In genomic region chr3R:22547585-22548022, dm6 we compare ENCODE assay signal across 1 fruit fly cellular context.
TF ChIP-seq lines count a peak whose summit lies in the region.

AdipoR (minus strand) TSS chr3R:22547846.

TF ChIP-seq in whole organism, embryonic, 481 proteins besides CTCF, POLR2A, EP300 and RAD21 (continued from another document):
- TF ChIP-seq CG8924 (tag; optimal IDR thresholded peaks at IDR 0.05; lab: Kevin White, UChicago): peak; percentile 42
- TF ChIP-seq exex (tag; optimal IDR thresholded peaks at IDR 0.05; lab: Kevin White, UChicago): peak; percentile 24
- no peak for TF ChIP-seq D19B (GFP tag; optimal IDR thresholded peaks at IDR 0.05; lab: Kevin White, UChicago)
- TF ChIP-seq aop (GFP tag; IDR thresholded peaks at IDR 0.05; lab: Robert Waterston, UW): peak; percentile 9; the same call in 1 of the 2 replicates
- no peak for TF ChIP-seq CG10274 (GFP tag; optimal IDR thresholded peaks at IDR 0.05; lab: Kevin White, UChicago)
- no peak for TF ChIP-seq otp (GFP tag; IDR thresholded peaks at IDR 0.05; lab: Robert Waterston, UW)
- no peak for TF ChIP-seq CG1832 (GFP tag; optimal IDR thresholded peaks at IDR 0.05; lab: Kevin White, UChicago)
- no peak for TF ChIP-seq CG7556 (GFP tag; optimal IDR thresholded peaks at IDR 0.05; lab: Kevin White, UChicago)
- no peak for TF ChIP-seq CG6813 (GFP tag; optimal IDR thresholded peaks at IDR 0.05; lab: Kevin White, UChicago)
- peak; percentile 57 for TF ChIP-seq CG17829 (tag; optimal IDR thresholded peaks at IDR 0.05; lab: Kevin White, UChicago)
- TF ChIP-seq scrt (GFP tag; optimal IDR thresholded peaks at IDR 0.05; lab: Kevin White, UChicago): no peak
- TF ChIP-seq CG12391 (tag; optimal IDR thresholded peaks at IDR 0.05; lab: Kevin White, UChicago): peak; percentile 35
- TF ChIP-seq tna (GFP tag; IDR thresholded peaks at IDR 0.05; lab: Robert Waterston, UW; ENCODE audit: partially characterized antibody): no peak; the same call in 1 of the 2 replicates
- TF ChIP-seq NC2β (GFP tag; optimal IDR thresholded peaks at IDR 0.05; lab: Kevin White, UChicago): no peak
- no peak for TF ChIP-seq gcm2 (GFP tag; optimal IDR thresholded peaks at IDR 0.05; lab: Kevin White, UChicago)
- TF ChIP-seq CG4707 (GFP tag; optimal IDR thresholded peaks at IDR 0.05; lab: Kevin White, UChicago): no peak
- TF ChIP-seq CG31441 (GFP tag; IDR thresholded peaks at IDR 0.05; lab: Robert Waterston, UW): peak; percentile 30; the same call in 1 of the 2 replicates
- peak; percentile 23; the same call in 1 of the 2 replicates for TF ChIP-seq Xrp1 (GFP tag; IDR thresholded peaks at IDR 0.05; lab: Robert Waterston, UW)
- TF ChIP-seq CG10979 (tag; optimal IDR thresholded peaks at IDR 0.05; lab: Kevin White, UChicago): peak; percentile 28
- no peak for TF ChIP-seq Ravus (GFP tag; IDR thresholded peaks at IDR 0.05; lab: Robert Waterston, UW)
- TF ChIP-seq CG6654 (GFP tag; optimal IDR thresholded peaks at IDR 0.05; lab: Kevin White, UChicago): no peak
- peak; percentile 39 for TF ChIP-seq Fer1 (GFP tag; optimal IDR thresholded peaks at IDR 0.05; lab: Kevin White, UChicago)
- TF ChIP-seq CG7786 (GFP tag; optimal IDR thresholded peaks at IDR 0.05; lab: Kevin White, UChicago): no peak
- no peak for TF ChIP-seq CG10366 (GFP tag; IDR thresholded peaks at IDR 0.05; lab: Robert Waterston, UW)
- peak; percentile 42 for TF ChIP-seq CG6765 (GFP tag; optimal IDR thresholded peaks at IDR 0.05; lab: Kevin White, UChicago)
- no peak for TF ChIP-seq CG7357 (GFP tag; IDR thresholded peaks at IDR 0.05; lab: Robert Waterston, UW)
- TF ChIP-seq Lim3 (GFP tag; IDR thresholded peaks at IDR 0.05; lab: Robert Waterston, UW): no peak
- no peak for TF ChIP-seq zfh2 (GFP tag; optimal IDR thresholded peaks at IDR 0.05; lab: Kevin White, UChicago)
- TF ChIP-seq az2 (GFP tag; optimal IDR thresholded peaks at IDR 0.05; lab: Kevin White, UChicago): no peak
- TF ChIP-seq Atf3 (GFP tag; optimal IDR thresholded peaks at IDR 0.05; lab: Kevin White, UChicago): no peak
- TF ChIP-seq MBD-R2 (GFP tag; IDR thresholded peaks at IDR 0.05; lab: Robert Waterston, UW): peak; percentile 84
- TF ChIP-seq sna (GFP tag; IDR thresholded peaks at IDR 0.05; lab: Robert Waterston, UW; ENCODE audit: partially characterized antibody): 0 out of 2 replicates have a peak, but pooled peaks have one; percentile 29
- no peak for TF ChIP-seq emc (GFP tag; optimal IDR thresholded peaks at IDR 0.05; lab: Kevin White, UChicago)
- TF ChIP-seq unpg (GFP tag; optimal IDR thresholded peaks at IDR 0.05; lab: Kevin White, UChicago): peak; percentile 25
- TF ChIP-seq lilli (GFP tag; optimal IDR thresholded peaks at IDR 0.05; lab: Kevin White, UChicago): peak; percentile 36
- TF ChIP-seq nom (GFP tag; optimal IDR thresholded peaks at IDR 0.05; lab: Kevin White, UChicago): no peak
- peak; percentile 25 for TF ChIP-seq CG10543 (GFP tag; optimal IDR thresholded peaks at IDR 0.05; lab: Kevin White, UChicago)
- no peak for TF ChIP-seq yki (optimal IDR thresholded peaks at IDR 0.05; lab: Kevin White, UChicago)
- TF ChIP-seq bbx (GFP tag; IDR thresholded peaks at IDR 0.05; lab: Robert Waterston, UW; ENCODE audit: partially characterized antibody): peak; percentile 47; the same call in 1 of the 2 replicates
- TF ChIP-seq chif (GFP tag; optimal IDR thresholded peaks at IDR 0.05; lab: Kevin White, UChicago): no peak
- TF ChIP-seq CG1603 (tag; optimal IDR thresholded peaks at IDR 0.05; lab: Kevin White, UChicago): peak; percentile 97
- no peak for TF ChIP-seq Vsx1 (GFP tag; optimal IDR thresholded peaks at IDR 0.05; lab: Kevin White, UChicago)
- peak; percentile 49; the same call in 2 of the 3 replicates for TF ChIP-seq CG34224 (GFP tag; IDR thresholded peaks at IDR 0.05; lab: Robert Waterston, UW; ENCODE audit: partially characterized antibody)
- no peak for TF ChIP-seq CG3407 (GFP tag; optimal IDR thresholded peaks at IDR 0.05; lab: Kevin White, UChicago)
- TF ChIP-seq CG3281 (GFP tag; optimal IDR thresholded peaks at IDR 0.05; lab: Kevin White, UChicago): no peak
- no peak for TF ChIP-seq slou (GFP tag; optimal IDR thresholded peaks at IDR 0.05; lab: Kevin White, UChicago)
- TF ChIP-seq Jarid2 (GFP tag; optimal IDR thresholded peaks at IDR 0.05; lab: Kevin White, UChicago): peak; percentile 32
- no peak for TF ChIP-seq CG14014 (GFP tag; IDR thresholded peaks at IDR 0.05; lab: Robert Waterston, UW)
- TF ChIP-seq pb (GFP tag; optimal IDR thresholded peaks at IDR 0.05; lab: Kevin White, UChicago): no peak
- no peak for TF ChIP-seq croc (GFP tag; conservative IDR thresholded peaks at IDR 0.05; lab: Robert Waterston, UW)
- TF ChIP-seq HmgD (GFP tag; optimal IDR thresholded peaks at IDR 0.05; lab: Kevin White, UChicago): peak; percentile 33
- TF ChIP-seq sim (GFP tag; IDR thresholded peaks at IDR 0.05; lab: Robert Waterston, UW): no peak
- TF ChIP-seq Poxn (GFP tag; IDR thresholded peaks at IDR 0.05; lab: Robert Waterston, UW): no peak
- TF ChIP-seq Bdp1 (GFP tag; optimal IDR thresholded peaks at IDR 0.05; lab: Kevin White, UChicago): no peak
- TF ChIP-seq CG12942 (GFP tag; optimal IDR thresholded peaks at IDR 0.05; lab: Kevin White, UChicago): no peak
- TF ChIP-seq Nf-YA (GFP tag; IDR thresholded peaks at IDR 0.05; lab: Robert Waterston, UW): no peak
- no peak for TF ChIP-seq TFAM (GFP tag; optimal IDR thresholded peaks at IDR 0.05; lab: Kevin White, UChicago)
- TF ChIP-seq CG7745 (tag; optimal IDR thresholded peaks at IDR 0.05; lab: Kevin White, UChicago): no peak
- peak; percentile 19 for TF ChIP-seq Side (GFP tag; optimal IDR thresholded peaks at IDR 0.05; lab: Kevin White, UChicago)
- peak; percentile 50; the same call in 2 of the 3 replicates for TF ChIP-seq row (GFP tag; IDR thresholded peaks at IDR 0.05; lab: Robert Waterston, UW)
- no peak for TF ChIP-seq run (tag; optimal IDR thresholded peaks at IDR 0.05; lab: Kevin White, UChicago)
- peak; percentile 18 for TF ChIP-seq CG2678 (tag; optimal IDR thresholded peaks at IDR 0.05; lab: Kevin White, UChicago)
- no peak for TF ChIP-seq CG3163 (GFP tag; optimal IDR thresholded peaks at IDR 0.05; lab: Kevin White, UChicago)
- no peak for TF ChIP-seq CG5245 (GFP tag; optimal IDR thresholded peaks at IDR 0.05; lab: Kevin White, UChicago)
- no peak for TF ChIP-seq crol (GFP tag; IDR thresholded peaks at IDR 0.05; lab: Robert Waterston, UW)
- peak; percentile 54 for TF ChIP-seq CG13287 (GFP tag; IDR thresholded peaks at IDR 0.05; lab: Robert Waterston, UW; ENCODE audit: partially characterized antibody)
- TF ChIP-seq Optix (GFP tag; IDR thresholded peaks at IDR 0.05; lab: Robert Waterston, UW): no peak
- TF ChIP-seq Myb (GFP tag; optimal IDR thresholded peaks at IDR 0.05; lab: Kevin White, UChicago): peak; percentile 74
- TF ChIP-seq Sry-δ (GFP tag; optimal IDR thresholded peaks at IDR 0.05; lab: Kevin White, UChicago): peak; percentile 58
- no peak for TF ChIP-seq Eip74EF (GFP tag; optimal IDR thresholded peaks at IDR 0.05; lab: Kevin White, UChicago)
- TF ChIP-seq CG10147 (GFP tag; optimal IDR thresholded peaks at IDR 0.05; lab: Kevin White, UChicago): peak; percentile 39
- TF ChIP-seq pfk (GFP tag; optimal IDR thresholded peaks at IDR 0.05; lab: Kevin White, UChicago): peak; percentile 33
- no peak for TF ChIP-seq dimm (GFP tag; IDR thresholded peaks at IDR 0.05; lab: Robert Waterston, UW)
- TF ChIP-seq Sox102F (GFP tag; optimal IDR thresholded peaks at IDR 0.05; lab: Kevin White, UChicago): no peak
- no peak for TF ChIP-seq CG10209 (GFP tag; optimal IDR thresholded peaks at IDR 0.05; lab: Kevin White, UChicago)
- TF ChIP-seq sd (tag; optimal IDR thresholded peaks at IDR 0.05; lab: Kevin White, UChicago): peak; percentile 1
- TF ChIP-seq bigmax (GFP tag; optimal IDR thresholded peaks at IDR 0.05; lab: Kevin White, UChicago): no peak
- peak; percentile 14 for TF ChIP-seq mirr (GFP tag; optimal IDR thresholded peaks at IDR 0.05; lab: Kevin White, UChicago)
- no peak for TF ChIP-seq CG32532 (GFP tag; IDR thresholded peaks at IDR 0.05; lab: Robert Waterston, UW)
- TF ChIP-seq dm (GFP tag; optimal IDR thresholded peaks at IDR 0.05; lab: Kevin White, UChicago): peak; percentile 33
- no peak for TF ChIP-seq CG11085 (GFP tag; IDR thresholded peaks at IDR 0.05; lab: Robert Waterston, UW)
- TF ChIP-seq fd102C (GFP tag; optimal IDR thresholded peaks at IDR 0.05; lab: Kevin White, UChicago): no peak
- no peak for TF ChIP-seq Awh (GFP tag; IDR thresholded peaks at IDR 0.05; lab: Robert Waterston, UW)
- TF ChIP-seq CG13424 (tag; optimal IDR thresholded peaks at IDR 0.05; lab: Kevin White, UChicago): peak; percentile 14
- TF ChIP-seq CG2120 (GFP tag; optimal IDR thresholded peaks at IDR 0.05; lab: Kevin White, UChicago): peak; percentile 40
- TF ChIP-seq Deaf1 (tag; optimal IDR thresholded peaks at IDR 0.05; lab: Kevin White, UChicago): peak; percentile 44
- peak; percentile 62 for TF ChIP-seq BEAF-32 (GFP tag; optimal IDR thresholded peaks at IDR 0.05; lab: Kevin White, UChicago)
- TF ChIP-seq CG9932 (GFP tag; IDR thresholded peaks at IDR 0.05; lab: Robert Waterston, UW): peak; percentile 20; the same call in 1 of the 2 replicates
- TF ChIP-seq ash1 (GFP tag; optimal IDR thresholded peaks at IDR 0.05; lab: Kevin White, UChicago): no peak
- no peak for TF ChIP-seq NFAT (GFP tag; IDR thresholded peaks at IDR 0.05; lab: Robert Waterston, UW)
- TF ChIP-seq Blimp-1 (GFP tag; optimal IDR thresholded peaks at IDR 0.05; lab: Kevin White, UChicago): peak; percentile 27
- no peak for TF ChIP-seq gsb (GFP tag; IDR thresholded peaks at IDR 0.05; lab: Robert Waterston, UW)
- TF ChIP-seq CG10462 (GFP tag; optimal IDR thresholded peaks at IDR 0.05; lab: Kevin White, UChicago): no peak
- no peak for TF ChIP-seq CG5180 (GFP tag; optimal IDR thresholded peaks at IDR 0.05; lab: Kevin White, UChicago)
- TF ChIP-seq CoRest (tag; optimal IDR thresholded peaks at IDR 0.05; lab: Kevin White, UChicago): peak; percentile 34
- no peak for TF ChIP-seq CG18262 (tag; optimal IDR thresholded peaks at IDR 0.05; lab: Kevin White, UChicago)
- no peak for TF ChIP-seq CG17361 (GFP tag; IDR thresholded peaks at IDR 0.05; lab: Robert Waterston, UW)
- no peak for TF ChIP-seq Rfx (GFP tag; IDR thresholded peaks at IDR 0.05; lab: Robert Waterston, UW)
- no peak for TF ChIP-seq ham (GFP tag; IDR thresholded peaks at IDR 0.05; lab: Robert Waterston, UW)
- peak; percentile 80 for TF ChIP-seq CG14710 (tag; optimal IDR thresholded peaks at IDR 0.05; lab: Kevin White, UChicago)
- no peak for TF ChIP-seq CG14667 (GFP tag; IDR thresholded peaks at IDR 0.05; lab: Robert Waterston, UW)
- no peak for TF ChIP-seq CG1602 (GFP tag; optimal IDR thresholded peaks at IDR 0.05; lab: Kevin White, UChicago)
- TF ChIP-seq Gsc (GFP tag; IDR thresholded peaks at IDR 0.05; lab: Robert Waterston, UW): no peak
- TF ChIP-seq so (GFP tag; IDR thresholded peaks at IDR 0.05; lab: Robert Waterston, UW): no peak
- peak; percentile 4 for TF ChIP-seq Mes4 (GFP tag; optimal IDR thresholded peaks at IDR 0.05; lab: Kevin White, UChicago)
- TF ChIP-seq CG9797 (GFP tag; optimal IDR thresholded peaks at IDR 0.05; lab: Kevin White, UChicago): peak; percentile 97
- TF ChIP-seq Lpt (GFP tag; optimal IDR thresholded peaks at IDR 0.05; lab: Kevin White, UChicago): no peak
- no peak for TF ChIP-seq eve (GFP tag; optimal IDR thresholded peaks at IDR 0.05; lab: Kevin White, UChicago)
- TF ChIP-seq Dref (GFP tag; IDR thresholded peaks at IDR 0.05; lab: Robert Waterston, UW): peak; percentile 51
- no peak for TF ChIP-seq mld (GFP tag; IDR thresholded peaks at IDR 0.05; lab: Robert Waterston, UW; ENCODE audit: partially characterized antibody)
- peak; percentile 53 for TF ChIP-seq unc-4 (GFP tag; IDR thresholded peaks at IDR 0.05; lab: Robert Waterston, UW; ENCODE audit: partially characterized antibody)
- TF ChIP-seq CG4424 (GFP tag; optimal IDR thresholded peaks at IDR 0.05; lab: Kevin White, UChicago): no peak
- no peak for TF ChIP-seq Hand (GFP tag; optimal IDR thresholded peaks at IDR 0.05; lab: Kevin White, UChicago)
- no peak for TF ChIP-seq repo (GFP tag; optimal IDR thresholded peaks at IDR 0.05; lab: Kevin White, UChicago)
- no peak for TF ChIP-seq Ssrp (tag; optimal IDR thresholded peaks at IDR 0.05; lab: Kevin White, UChicago)
- peak; percentile 97 for TF ChIP-seq pzg (GFP tag; optimal IDR thresholded peaks at IDR 0.05; lab: Kevin White, UChicago)
- TF ChIP-seq z (GFP tag; IDR thresholded peaks at IDR 0.05; lab: Robert Waterston, UW): no peak
- peak; percentile 38 for TF ChIP-seq CG9437 (GFP tag; optimal IDR thresholded peaks at IDR 0.05; lab: Kevin White, UChicago)
- TF ChIP-seq CG31388 (GFP tag; optimal IDR thresholded peaks at IDR 0.05; lab: Kevin White, UChicago): no peak
- TF ChIP-seq CrebB (tag; optimal IDR thresholded peaks at IDR 0.05; lab: Kevin White, UChicago): no peak
- TF ChIP-seq her (GFP tag; optimal IDR thresholded peaks at IDR 0.05; lab: Kevin White, UChicago): peak; percentile 49
- TF ChIP-seq CG11560 (tag; IDR thresholded peaks at IDR 0.05; lab: Robert Waterston, UW): no peak
- TF ChIP-seq Atf-2 (GFP tag; optimal IDR thresholded peaks at IDR 0.05; lab: Kevin White, UChicago): no peak
- TF ChIP-seq B-H2 (GFP tag; optimal IDR thresholded peaks at IDR 0.05; lab: Kevin White, UChicago): no peak
